Fruit fly (Drosophila melanogaster) whole organism, larva: ENCODE measurements around the gene Takl2.

Experiments
- noc ChIP-seq: fragments of 200-800 bp; sonication (Bioruptor generic); optimal IDR thresholded peaks from 3 replicates; lab custom pipeline; 2019; ENCODE audit warnings: missing biosample characterization, mild to moderate bottlenecking, missing genetic modification characterization, moderate library complexity

Takl2 gene

DNA sequence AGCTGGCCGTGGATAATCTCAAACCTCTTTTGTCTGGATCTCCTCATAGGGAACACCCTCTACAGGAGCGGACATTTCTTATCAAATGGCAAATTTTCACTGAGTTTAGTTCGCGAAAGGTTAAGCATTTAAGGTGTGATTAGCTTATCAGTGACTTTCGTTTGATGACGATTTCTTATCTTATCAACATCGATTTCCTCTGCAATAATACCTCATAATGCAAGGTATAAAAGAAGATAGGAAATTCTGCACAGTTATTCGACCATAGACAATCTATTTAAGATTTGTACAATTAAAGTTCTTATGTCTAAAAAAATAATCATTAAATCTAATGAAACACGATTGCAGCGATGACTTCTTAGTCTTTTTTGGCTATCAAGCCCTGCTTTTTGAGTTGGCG is at the start of gene Takl2:
Gene Takl2, minus strand, starts transcription at position 101 of the 400 bp plus-strand sequence.
- TF ChIP-seq noc = no peak

DNA sequence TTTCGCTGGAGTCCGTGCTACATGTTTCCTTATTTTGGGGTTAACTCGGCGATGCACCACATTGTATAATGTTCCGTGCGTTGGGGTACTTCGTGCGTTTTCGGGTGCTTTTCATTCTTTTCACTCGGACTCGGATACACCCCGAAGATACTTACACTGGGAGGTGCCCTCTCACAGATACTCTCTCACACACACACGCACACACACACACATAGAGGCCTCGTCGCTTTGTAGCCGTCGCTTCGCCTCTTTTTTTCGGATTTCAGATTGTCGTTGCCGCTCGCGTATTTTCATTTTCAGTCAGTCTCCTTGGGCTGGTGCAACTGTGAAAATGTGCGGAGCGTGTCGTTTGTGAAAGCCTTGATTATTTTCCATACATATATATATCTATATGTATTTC is 47.8 kb upstream of the Takl2 start:
- TF ChIP-seq noc = peak; percentile 23

DNA sequence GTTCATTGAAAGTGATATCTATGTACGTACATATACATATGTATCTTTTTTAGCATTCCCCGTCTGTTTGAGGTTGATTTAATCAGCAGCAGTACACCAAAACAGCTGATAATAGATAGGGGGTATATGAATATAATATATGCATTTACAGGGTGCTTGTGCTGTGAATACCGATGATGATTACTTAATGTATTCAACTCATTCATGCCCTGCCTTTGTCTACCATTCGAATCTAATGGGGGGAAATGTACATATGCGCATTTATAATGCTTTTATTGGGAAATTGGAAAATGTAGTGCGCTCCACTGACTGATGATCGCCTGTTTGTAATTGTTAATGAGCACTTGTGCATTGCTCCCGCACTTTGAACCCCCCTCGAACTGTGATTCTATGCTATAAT is 46.5 kb upstream of the Takl2 start:
- TF ChIP-seq noc = no peak

DNA sequence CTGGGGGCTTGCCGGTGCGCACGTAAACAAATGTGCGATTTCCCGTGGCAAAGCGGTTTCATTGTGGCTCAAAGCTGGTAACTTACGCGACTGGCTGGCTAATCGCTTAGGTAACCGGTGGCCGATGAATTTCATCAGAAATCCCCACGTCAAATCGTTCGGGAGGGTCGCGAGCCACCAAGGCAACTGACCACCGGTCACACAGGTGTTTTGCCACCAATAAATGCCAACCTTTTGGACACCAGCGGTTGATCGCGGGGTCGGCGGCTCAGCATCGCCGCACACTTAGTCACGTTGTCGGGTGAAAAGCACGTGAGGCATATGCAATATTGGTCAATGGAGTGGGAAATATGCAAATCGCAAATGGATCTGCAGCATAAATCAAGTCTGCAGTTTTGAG is 42.8 kb upstream of the Takl2 start:
- no peak for TF ChIP-seq noc

DNA sequence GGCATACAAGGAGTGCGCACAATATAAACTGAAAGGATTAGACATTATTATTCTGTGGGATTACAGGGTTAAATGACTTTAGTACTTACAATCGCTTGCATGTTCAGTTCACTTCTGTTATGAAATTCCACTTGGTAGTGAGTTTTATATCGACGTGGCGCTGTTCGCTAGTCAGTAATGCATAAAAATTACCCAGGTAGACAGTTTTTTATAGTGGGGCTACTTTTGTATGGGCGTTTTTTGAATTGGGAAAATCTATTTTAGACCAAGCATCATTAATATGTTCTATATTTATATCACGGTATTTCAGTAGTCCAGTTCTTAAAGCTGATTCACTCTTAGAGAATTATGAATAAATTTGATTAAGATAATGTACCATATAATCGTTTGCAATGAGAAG is 38.0 kb upstream of the Takl2 start, which contains the start of gene CG43095:
Gene CG43095, minus strand, starts transcription at position 101 of the 400 bp plus-strand sequence.
- no peak for TF ChIP-seq noc

DNA sequence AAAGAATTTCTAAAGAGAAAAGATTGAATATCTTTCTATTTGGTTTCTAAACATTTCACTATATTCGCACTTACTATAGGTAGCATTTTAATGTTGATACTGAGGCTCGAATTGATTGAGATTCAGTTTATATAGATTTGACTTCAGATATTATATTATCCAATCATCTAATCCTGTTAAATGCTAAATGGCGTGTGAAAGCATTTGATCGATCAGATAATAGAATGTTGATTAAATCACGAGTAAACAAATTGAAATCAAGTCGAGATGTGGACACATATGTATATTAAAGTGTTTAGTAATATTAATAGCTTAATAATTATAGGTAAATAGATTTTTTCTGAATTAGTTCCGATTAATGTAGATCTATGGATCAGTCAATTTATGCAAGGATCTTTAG is 37.2 kb upstream of the Takl2 start, which contains the start of gene CG43094:
Gene CG43094, minus strand, starts transcription at position 101 of the 400 bp plus-strand sequence.
- TF ChIP-seq noc = no peak

DNA sequence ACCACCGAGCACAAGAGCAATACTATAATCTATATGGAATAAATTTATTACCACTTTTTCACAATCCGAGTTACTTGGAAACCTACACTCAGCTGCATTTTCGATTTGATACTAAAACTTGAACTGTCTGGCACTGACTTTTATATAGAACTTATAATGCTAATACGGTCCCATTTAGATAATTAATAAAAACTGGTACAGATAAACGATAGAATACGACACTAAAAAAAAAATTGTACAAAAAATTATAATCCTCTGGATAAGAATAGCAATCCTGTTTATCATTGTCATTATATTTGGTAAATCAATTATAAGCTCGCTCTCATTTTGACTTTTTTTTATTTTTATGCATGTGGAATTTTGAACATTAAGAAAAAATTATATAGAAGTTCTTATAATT is 36.6 kb upstream of the Takl2 start, which contains the start of gene CG43093:
Gene CG43093, minus strand, starts transcription at position 101 of the 400 bp plus-strand sequence.
- no peak for TF ChIP-seq noc

DNA sequence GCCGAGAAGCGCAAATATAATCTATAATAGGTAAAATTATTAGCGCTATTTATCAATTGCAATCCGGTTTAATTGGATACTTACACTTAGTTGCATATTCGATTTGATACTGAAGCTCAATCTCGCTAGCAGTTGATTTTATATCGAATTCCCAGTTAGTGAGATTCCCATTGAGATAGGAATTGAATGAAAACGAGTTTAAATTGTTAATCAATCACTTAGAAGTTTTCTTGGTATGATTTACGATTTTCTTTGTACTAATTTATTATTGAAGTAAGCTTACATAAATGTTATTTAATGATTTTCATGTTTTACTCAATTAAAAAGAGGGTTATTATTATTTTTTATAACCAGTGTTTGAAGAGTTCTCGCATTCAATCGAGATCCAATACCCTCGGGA is 35.9 kb upstream of the Takl2 start, which contains the start of gene CG43092:
Gene CG43092, minus strand, starts transcription at position 101 of the 400 bp plus-strand sequence.
- TF ChIP-seq noc = no peak

DNA sequence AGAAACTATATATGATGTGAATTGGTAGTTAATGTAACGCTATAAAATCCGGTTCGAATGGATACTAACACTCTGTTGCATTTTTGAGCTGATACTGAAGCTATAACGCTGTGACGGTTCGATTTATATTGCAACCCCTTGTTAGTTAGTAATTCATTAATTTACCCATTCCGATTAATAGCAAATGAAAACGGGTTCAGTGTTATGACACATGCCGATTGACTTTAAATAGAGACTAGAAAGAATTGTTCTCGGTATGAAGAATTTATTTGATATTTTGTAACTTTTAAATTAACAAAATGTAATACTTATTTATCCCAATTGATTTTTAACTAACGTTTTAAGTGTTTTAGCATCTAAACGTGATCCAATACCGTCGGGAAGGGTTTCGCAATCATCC is 35.0 kb upstream of the Takl2 start, which contains the start of gene CG43091:
Gene CG43091, minus strand, starts transcription at position 101 of the 400 bp plus-strand sequence.
- TF ChIP-seq noc = no peak

DNA sequence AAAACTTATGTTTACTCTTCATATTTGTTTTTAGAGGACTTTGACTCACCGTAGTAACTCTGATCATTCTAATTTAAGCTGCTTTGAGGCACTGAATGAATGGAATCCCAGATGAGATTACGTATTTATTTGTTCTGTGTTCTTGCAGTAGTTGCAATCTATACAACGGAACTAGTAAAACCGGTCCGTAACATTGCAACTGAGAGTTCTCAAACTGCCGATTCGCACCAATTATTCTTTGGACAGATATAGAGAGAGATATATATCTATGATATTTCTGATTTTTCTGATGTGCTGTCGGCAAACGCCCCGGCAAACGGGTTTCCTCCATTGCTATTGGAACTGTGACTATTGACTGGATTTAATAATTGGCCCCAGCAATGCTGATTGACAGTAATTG is 33.9 kb upstream of the Takl2 start, which contains the start of gene CG13841:
Gene CG13841, minus strand, starts transcription at position 101 of the 400 bp plus-strand sequence.
- TF ChIP-seq noc = no peak

DNA sequence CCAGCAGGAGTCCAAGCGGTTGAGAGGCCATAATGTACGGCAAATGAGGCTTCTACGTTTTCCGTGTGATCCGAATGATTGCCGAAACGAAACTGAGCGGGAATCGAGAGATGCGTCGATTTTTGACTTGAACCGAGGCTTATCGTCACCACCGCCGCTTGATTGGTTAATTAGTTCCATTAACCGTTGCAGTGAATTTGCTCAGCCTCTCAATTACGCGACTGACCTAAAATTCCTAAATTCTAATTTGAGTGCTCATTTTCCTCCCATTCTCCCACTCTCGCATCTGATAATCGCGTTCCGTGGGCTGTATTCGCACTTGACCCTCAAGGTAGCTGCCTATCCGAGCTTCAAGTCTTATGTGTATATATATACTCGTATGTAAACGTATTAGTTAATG is 32.4 kb upstream of the Takl2 start, which contains the start of gene Nepl15:
Gene Nepl15, minus strand, starts transcription at position 101 of the 400 bp plus-strand sequence.
- no peak for TF ChIP-seq noc

DNA sequence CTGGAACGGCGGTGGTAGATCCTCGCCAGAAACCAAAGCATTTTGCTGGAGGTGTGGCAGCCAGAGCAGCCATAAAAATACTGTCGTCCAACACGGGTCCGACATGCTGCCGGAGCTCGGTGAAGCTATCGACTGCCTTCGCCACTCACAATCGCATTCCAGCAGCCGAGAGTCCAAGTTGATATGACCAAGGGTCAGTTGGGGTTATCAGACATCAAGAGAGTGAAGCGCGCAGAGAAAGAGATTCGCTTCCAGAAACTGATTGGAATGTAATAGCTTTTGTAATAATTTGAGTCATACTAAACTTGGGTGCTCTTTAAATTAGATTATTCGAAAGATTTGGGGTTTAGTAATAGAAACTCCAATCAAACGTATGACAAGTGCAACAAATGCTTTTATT is 29.9 kb upstream of the Takl2 start, which contains the start of gene Nepl14:
Gene Nepl14, minus strand, starts transcription at position 125 of the 400 bp plus-strand sequence.
- TF ChIP-seq noc = no peak

DNA sequence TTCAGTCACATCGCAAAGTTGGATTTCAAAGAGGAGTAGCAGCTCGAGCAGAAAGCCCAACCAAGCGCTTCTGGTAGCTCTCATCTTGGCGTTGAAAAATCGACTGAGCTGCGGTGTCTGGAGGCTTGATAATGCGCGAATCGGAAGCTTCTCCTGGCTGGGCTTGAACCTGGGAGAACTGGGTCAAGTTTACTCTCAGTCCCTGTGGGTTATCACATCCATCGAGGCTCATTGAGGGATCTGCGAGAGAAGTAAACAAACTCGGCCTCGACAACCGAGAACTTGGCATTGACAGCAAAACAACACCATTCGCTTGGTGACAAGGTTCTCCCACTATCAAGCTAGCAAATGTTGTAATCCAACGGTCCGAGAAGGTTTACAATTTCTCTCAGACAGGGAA is 27.3 kb upstream of the Takl2 start, which contains the start of gene Nepl13:
Gene Nepl13, minus strand, starts transcription at position 89 of the 400 bp plus-strand sequence.
- no peak for TF ChIP-seq noc

DNA sequence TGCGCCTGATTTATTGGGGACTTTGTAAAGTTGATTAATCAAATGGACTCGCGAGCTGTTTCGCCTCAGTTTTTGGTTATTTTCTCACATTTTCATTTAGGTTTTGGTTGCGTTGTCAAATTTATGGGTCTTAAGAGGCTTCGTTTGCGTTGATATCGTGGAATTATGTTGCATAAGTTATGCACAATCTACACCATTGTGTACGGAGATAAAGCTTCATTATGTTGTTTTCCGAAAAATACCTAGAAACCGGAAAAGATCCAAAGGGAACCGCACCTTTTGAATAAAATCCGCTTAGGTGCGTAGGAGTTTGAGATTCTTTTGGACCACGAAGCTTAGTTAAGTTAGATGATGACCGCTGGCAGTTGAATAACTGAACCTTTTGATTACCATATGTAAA is 23.5 kb upstream of the Takl2 start:
- no peak for TF ChIP-seq noc

DNA sequence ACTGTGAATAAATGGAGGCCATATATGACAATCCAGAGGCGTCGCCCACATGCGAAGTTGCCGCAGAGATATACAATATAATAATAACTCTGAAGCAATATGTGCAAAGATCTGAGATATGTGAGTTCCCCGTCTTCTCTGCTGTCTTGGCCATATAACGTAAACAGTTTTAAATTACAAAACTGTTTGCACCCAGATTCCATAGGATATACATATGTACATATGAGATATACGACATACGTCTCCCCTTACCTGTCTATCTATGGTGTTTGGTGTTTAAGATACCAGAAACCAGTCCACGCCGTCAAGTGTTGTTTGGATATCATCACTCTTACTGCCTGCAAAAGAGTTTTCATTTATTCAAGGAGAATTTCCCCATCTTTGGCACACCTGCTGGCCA is 22.6 kb upstream of the Takl2 start:
- no peak for TF ChIP-seq noc

DNA sequence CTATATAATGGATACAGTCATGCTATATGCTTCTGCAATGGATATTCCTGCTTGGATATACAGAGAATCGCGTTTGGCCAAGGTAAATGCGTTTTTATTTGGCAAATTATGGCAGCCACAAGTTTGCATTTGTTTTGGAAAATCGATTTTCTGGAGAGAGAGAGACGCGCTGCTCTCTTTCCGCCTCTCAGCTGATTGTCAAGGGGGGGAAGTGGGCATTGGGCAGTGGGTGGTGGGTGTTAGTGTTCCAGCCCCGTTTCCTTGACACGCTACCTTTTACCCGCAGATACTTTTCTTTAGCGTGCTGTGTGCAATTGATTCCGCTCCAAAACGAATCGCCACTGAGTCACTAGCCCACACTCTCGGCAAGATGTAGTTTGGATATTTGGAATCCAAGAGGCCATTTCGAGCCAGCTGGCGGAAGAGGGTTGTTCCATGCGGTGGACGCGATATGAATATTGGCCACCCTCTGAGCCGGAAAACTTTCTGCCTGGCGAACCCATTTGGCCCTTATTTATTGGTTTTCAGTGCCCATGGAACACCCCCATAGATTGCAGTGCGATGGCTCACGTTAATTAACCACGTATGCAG is 21.6 kb upstream of the Takl2 start:
- TF ChIP-seq noc = no peak

DNA sequence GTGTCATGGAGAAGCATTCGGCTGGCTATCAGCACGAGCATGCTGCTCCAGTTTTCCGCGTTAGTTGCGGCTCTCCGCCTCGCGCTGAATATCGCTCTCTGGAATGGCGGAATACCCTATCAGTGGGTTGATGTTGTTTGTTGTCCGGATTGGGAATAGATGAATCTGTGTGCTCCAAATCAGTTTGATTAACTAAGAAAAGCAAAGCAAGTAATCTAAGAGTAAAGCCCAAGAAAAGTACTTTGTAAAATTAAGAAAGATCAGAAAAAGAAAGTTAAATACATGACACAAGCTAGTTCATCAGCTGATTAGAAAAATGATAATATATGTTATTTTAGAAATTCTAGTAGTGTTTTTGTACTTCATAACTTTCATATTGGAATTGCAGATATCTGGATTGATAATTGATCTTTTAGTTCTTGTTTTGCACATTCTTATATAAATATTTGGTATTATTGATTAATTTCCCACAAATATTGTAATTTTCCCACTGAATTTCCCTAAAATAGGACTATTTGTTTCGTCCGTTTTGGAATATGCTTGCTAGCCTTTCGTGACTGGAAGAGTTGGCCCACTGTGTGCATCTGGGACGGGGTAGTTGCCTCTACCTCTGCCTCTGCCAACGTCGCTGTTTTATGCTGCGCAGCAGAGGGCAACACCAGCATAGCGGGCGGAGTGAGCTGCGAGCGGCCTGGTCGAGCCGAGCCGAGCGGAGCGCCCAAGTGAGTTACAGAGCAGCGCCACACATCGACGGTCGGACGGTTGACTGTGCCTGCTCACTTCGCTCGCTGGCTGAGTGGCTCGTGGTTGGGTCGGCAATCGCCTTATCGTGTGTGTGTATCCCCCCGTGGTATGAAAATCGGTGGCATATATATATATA is 20.5 kb upstream of the Takl2 start:
- TF ChIP-seq noc = peak; percentile 49
